Fruit fly (Drosophila melanogaster) whole organism, embryonic: ENCODE measurements around the gene tws.

Source experiments
- Abd-B ChIP-seq: fragments of 200-800 bp; sonication (Bioruptor generic); optimal IDR thresholded peaks from 2 replicates; lab custom pipeline; 2018; ENCODE audit warnings: missing biosample characterization, mild to moderate bottlenecking, missing genetic modification characterization, moderate library complexity
- Awh ChIP-seq: fragments of 200-800 bp; sonication (Bioruptor generic); IDR thresholded peaks from 2 replicates; pipeline ENCODE4, ENCODE4 v1.3.6; 2022; ENCODE audit warnings: missing biosample characterization, missing genetic modification characterization
- Bdp1 ChIP-seq: fragments of 200-800 bp; sonication (Bioruptor generic); optimal IDR thresholded peaks from 3 replicates; lab custom pipeline; 2016; ENCODE audit warnings: missing biosample characterization, missing genetic modification characterization
- CG10959 ChIP-seq: fragments of 200-800 bp; sonication (Bioruptor generic); IDR thresholded peaks from 2 replicates; pipeline ENCODE4 v1.3.6; 2022; ENCODE audit warnings: missing biosample characterization, missing genetic modification characterization
- CG11398 ChIP-seq: fragments of 200-800 bp; sonication (Bioruptor generic); optimal IDR thresholded peaks from 2 replicates; lab custom pipeline; 2016; ENCODE audit warnings: missing biosample characterization, missing genetic modification characterization
- CG12236 ChIP-seq: fragments of 200-800 bp; sonication (Bioruptor generic); optimal IDR thresholded peaks from 2 replicates; lab custom pipeline; 2016; ENCODE audit warnings: missing biosample characterization, missing genetic modification characterization
- CG12744 ChIP-seq: fragments of 200-800 bp; sonication (Bioruptor generic); optimal IDR thresholded peaks from 2 replicates; lab custom pipeline; 2016; ENCODE audit warnings: missing biosample characterization, missing genetic modification characterization
- CG14014 ChIP-seq: fragments of 200-800 bp; sonication (Bioruptor generic); IDR thresholded peaks from 2 replicates; pipeline ENCODE4 v1.3.6; 2022; ENCODE audit warnings: missing biosample characterization, missing genetic modification characterization
- CG14710 ChIP-seq: fragments of 200-800 bp; sonication (Bioruptor generic); optimal IDR thresholded peaks from 3 replicates; lab custom pipeline; 2019; ENCODE audit warnings: missing biosample characterization, mild to moderate bottlenecking, missing genetic modification characterization, moderate library complexity
- CG2199 ChIP-seq: fragments of 200-800 bp; sonication (Bioruptor generic); IDR thresholded peaks from 3 replicates; pipeline ENCODE4 v1.3.6; 2022; ENCODE audit warnings: missing biosample characterization, missing genetic modification characterization
- CG4617 ChIP-seq: fragments of 200-800 bp; sonication (Bioruptor generic); optimal IDR thresholded peaks from 3 replicates; lab custom pipeline; 2016; ENCODE audit warnings: missing biosample characterization, missing genetic modification characterization, borderline replicate concordance
- CG4820 ChIP-seq: fragments of 200-800 bp; sonication (Bioruptor generic); optimal IDR thresholded peaks from 3 replicates; lab custom pipeline; 2016; ENCODE audit warnings: missing biosample characterization, missing genetic modification characterization
- CG5180 ChIP-seq: fragments of 200-800 bp; sonication (Bioruptor generic); optimal IDR thresholded peaks from 3 replicates; lab custom pipeline; 2017; ENCODE audit warnings: missing biosample characterization, missing genetic modification characterization, mild to moderate bottlenecking, moderate library complexity, missing genetic modification reagents
- CG6765 ChIP-seq: fragments of 200-800 bp; sonication (Bioruptor generic); optimal IDR thresholded peaks from 3 replicates; lab custom pipeline; 2017; ENCODE audit warnings: missing biosample characterization, mild to moderate bottlenecking, missing genetic modification characterization
- CG8290 ChIP-seq, 3 experiments: fragments of 200-800 bp; sonication (Bioruptor generic); optimal IDR thresholded peaks; 2 replicates each; lab custom pipeline; 2016 to 2019; ENCODE audit warnings: missing biosample characterization in 3 of 3, missing genetic modification characterization in 3 of 3, mild to moderate bottlenecking in 2 of 3, moderate library complexity in 1 of 3
- CG8359 ChIP-seq: fragments of 200-800 bp; sonication (Bioruptor generic); optimal IDR thresholded peaks from 2 replicates; lab custom pipeline; 2017; ENCODE audit warnings: missing biosample characterization, mild to moderate bottlenecking, missing genetic modification characterization, borderline replicate concordance
- CG9727 ChIP-seq: fragments of 200-800 bp; sonication (Bioruptor generic); optimal IDR thresholded peaks from 3 replicates; lab custom pipeline; 2017; ENCODE audit warnings: missing biosample characterization, mild to moderate bottlenecking, missing genetic modification characterization
- CkIIα-i1 ChIP-seq: fragments of 200-800 bp; sonication (Bioruptor generic); IDR thresholded peaks from 2 replicates; pipeline ENCODE4 v1.3.6; 2022; ENCODE audit warnings: missing biosample characterization, missing genetic modification characterization
- D ChIP-seq, 2 experiments: fragments of 200-800 bp in 1 of 2; fragments of >200 bp in 1 of 2; sonication (Bioruptor generic) in 1 of 2; optimal IDR thresholded peaks; 2 replicates in 1 of 2; 3 replicates in 1 of 2; lab custom pipeline; 2017; ENCODE audit warnings: mild to moderate bottlenecking in 1 of 2, missing biosample characterization in 1 of 2, missing genetic modification characterization in 1 of 2, missing genetic modification reagents in 1 of 2
- Dbx ChIP-seq: fragments of 200-800 bp; sonication (Bioruptor generic); IDR thresholded peaks from 3 replicates; pipeline ENCODE4 v1.3.6; 2022; ENCODE audit warnings: missing biosample characterization, missing genetic modification characterization
- Doc2 ChIP-seq: fragments of 200-800 bp; sonication (Bioruptor generic); IDR thresholded peaks from 2 replicates; pipeline ENCODE4 v1.3.6; 2022; ENCODE audit warnings: missing biosample characterization, missing genetic modification characterization
- Dref ChIP-seq: fragments of 200-800 bp; sonication (Bioruptor generic); IDR thresholded peaks from 2 replicates; pipeline ENCODE4 v1.3.6; 2022; ENCODE audit warnings: missing biosample characterization, missing genetic modification characterization
- Fer2 ChIP-seq: fragments of 200-800 bp; sonication (Bioruptor generic); optimal IDR thresholded peaks from 2 replicates; lab custom pipeline; 2018; ENCODE audit warnings: missing biosample characterization, mild to moderate bottlenecking, missing genetic modification characterization, moderate library complexity
- Hr39 ChIP-seq: fragments of >200 bp; optimal IDR thresholded peaks from 2 replicates; lab custom pipeline; 2017
- Lhr ChIP-seq: fragments of 200-800 bp; sonication (Bioruptor generic); optimal IDR thresholded peaks from 3 replicates; lab custom pipeline; 2017; ENCODE audit warnings: mild to moderate bottlenecking, missing biosample characterization, missing genetic modification reagents, missing genetic modification characterization
- Lim3 ChIP-seq: fragments of 200-800 bp; sonication (Bioruptor generic); IDR thresholded peaks from 2 replicates; pipeline ENCODE4 v1.3.6; 2022; ENCODE audit warnings: missing biosample characterization, missing genetic modification characterization
- MTF-1 ChIP-seq: fragments of 200-800 bp; sonication (Bioruptor generic); optimal IDR thresholded peaks from 2 replicates; lab custom pipeline; 2018; ENCODE audit warnings: missing biosample characterization, mild to moderate bottlenecking, missing genetic modification characterization, borderline replicate concordance
- Med ChIP-seq: fragments of 200-800 bp; sonication (Bioruptor generic); peaks from one replicate; lab custom pipeline; 2016; ENCODE audit warnings: missing biosample characterization, missing genetic modification characterization, mild to moderate bottlenecking, inconsistent platforms, moderate library complexity
- Pdp1 ChIP-seq, 2 experiments: fragments of 200-800 bp; sonication (Bioruptor generic); optimal IDR thresholded peaks; 3 replicates each; lab custom pipeline; 2016; ENCODE audit warnings: missing biosample characterization in 2 of 2, missing genetic modification characterization in 2 of 2, mild to moderate bottlenecking in 1 of 2, moderate library complexity in 1 of 2
- Stat92E ChIP-seq, 3 experiments: fragments of >200 bp in 2 of 3; fragments of 200-800 bp in 1 of 3; sonication (Bioruptor generic) in 1 of 3; optimal IDR thresholded peaks; 2 replicates each; lab custom pipeline; 2017 to 2019; ENCODE audit warnings: missing biosample characterization in 3 of 3, missing genetic modification characterization in 3 of 3, mild to moderate bottlenecking in 1 of 3, moderate library complexity in 1 of 3
- ash1 ChIP-seq: fragments of 200-800 bp; sonication (Bioruptor generic); optimal IDR thresholded peaks from 2 replicates; lab custom pipeline; 2018; ENCODE audit warnings: missing biosample characterization, mild to moderate bottlenecking, missing genetic modification characterization
- az2 ChIP-seq: fragments of 200-800 bp; sonication (Bioruptor generic); optimal IDR thresholded peaks from 3 replicates; lab custom pipeline; 2016; ENCODE audit warnings: missing biosample characterization, missing genetic modification characterization
- bigmax ChIP-seq: fragments of 200-800 bp; sonication (Bioruptor generic); optimal IDR thresholded peaks from 2 replicates; lab custom pipeline; 2018; ENCODE audit warnings: missing biosample characterization, mild to moderate bottlenecking, missing genetic modification characterization
- emc ChIP-seq: fragments of 200-800 bp; sonication (Bioruptor generic); optimal IDR thresholded peaks from 2 replicates; lab custom pipeline; 2016; ENCODE audit warnings: missing biosample characterization, missing genetic modification characterization
- esg ChIP-seq: fragments of 200-800 bp; sonication (Bioruptor generic); conservative IDR thresholded peaks from 2 replicates; pipeline ENCODE4 v1.3.6; 2022; ENCODE audit warnings: missing biosample characterization, missing genetic modification characterization
- fd102C ChIP-seq: fragments of 200-800 bp; sonication (Bioruptor generic); optimal IDR thresholded peaks from 2 replicates; lab custom pipeline; 2018; ENCODE audit warnings: missing biosample characterization, mild to moderate bottlenecking, missing genetic modification characterization, moderate library complexity
- ftz-f1 ChIP-seq: fragments of 200-800 bp; sonication (Bioruptor generic); optimal IDR thresholded peaks from 2 replicates; lab custom pipeline; 2016; ENCODE audit warnings: missing biosample characterization, missing genetic modification characterization
- gfzf ChIP-seq: fragments of 200-800 bp; sonication (Bioruptor generic); optimal IDR thresholded peaks from 2 replicates; lab custom pipeline; 2016; ENCODE audit warnings: missing biosample characterization, mild to moderate bottlenecking, missing genetic modification characterization, moderate library complexity
- grau ChIP-seq: fragments of 200-800 bp; optimal IDR thresholded peaks from 3 replicates; lab custom pipeline; 2019; ENCODE audit warnings: missing biosample characterization, mild to moderate bottlenecking, missing genetic modification characterization, moderate library complexity
- kay ChIP-seq: fragments of 200-800 bp; sonication (Bioruptor generic); optimal IDR thresholded peaks from 2 replicates; lab custom pipeline; 2016; ENCODE audit warnings: missing biosample characterization, missing genetic modification characterization
- mam ChIP-seq: fragments of 200-800 bp; sonication (Bioruptor generic); optimal IDR thresholded peaks from 3 replicates; lab custom pipeline; 2016; ENCODE audit warnings: missing biosample characterization, missing genetic modification characterization
- nau ChIP-seq: fragments of 200-800 bp; sonication (Bioruptor generic); optimal IDR thresholded peaks from 3 replicates; lab custom pipeline; 2017; ENCODE audit warnings: missing biosample characterization, mild to moderate bottlenecking, missing genetic modification characterization, missing genetic modification reagents
- run ChIP-seq: fragments of 200-800 bp; sonication (Bioruptor generic); optimal IDR thresholded peaks from 3 replicates; lab custom pipeline; 2018; ENCODE audit warnings: missing biosample characterization, mild to moderate bottlenecking, missing genetic modification characterization
- slp2 ChIP-seq: fragments of 200-800 bp; sonication (Bioruptor generic); optimal IDR thresholded peaks from 2 replicates; lab custom pipeline; 2016; ENCODE audit warnings: missing biosample characterization, missing genetic modification characterization
- so ChIP-seq: fragments of 200-800 bp; sonication (Bioruptor generic); IDR thresholded peaks from 3 replicates; pipeline ENCODE4 v1.3.6; 2022; ENCODE audit warnings: missing biosample characterization, missing genetic modification characterization
- trh ChIP-seq: fragments of 200-800 bp; sonication (Bioruptor generic); optimal IDR thresholded peaks from 2 replicates; lab custom pipeline; 2016; ENCODE audit warnings: missing biosample characterization, missing genetic modification characterization
- tup ChIP-seq: fragments of 200-800 bp; sonication (Bioruptor generic); optimal IDR thresholded peaks from 2 replicates; lab custom pipeline; 2016; ENCODE audit warnings: missing biosample characterization, mild to moderate bottlenecking, missing genetic modification characterization, moderate library complexity
- unc-4 ChIP-seq: fragments of 200-800 bp; sonication (Bioruptor generic); IDR thresholded peaks from 2 replicates; pipeline ENCODE4 v1.3.6; 2022; ENCODE audit warnings: missing biosample characterization, missing genetic modification characterization; ENCODE audit not compliant: partially characterized antibody

The tws gene

dm6 chr3R:10170356-10170876 lies 30.8 kb upstream of the tws start, which contains the start of gene Best1 (continued):
- TF ChIP-seq so (GFP tag; lab: Robert Waterston, UW): peak; percentile 90
- peak; percentile 87 for TF ChIP-seq Awh
- TF ChIP-seq slp2: peak; percentile 42
- TF ChIP-seq CG5180 (GFP tag; lab: Kevin White, UChicago): peak; percentile 65
- TF ChIP-seq MTF-1: peak; percentile 86
- TF ChIP-seq CG2199 (GFP tag; lab: Robert Waterston, UW): peak; percentile 92; the same call in 2 of the 3 replicates
- TF ChIP-seq kay (GFP tag; lab: Kevin White, UChicago): peak; percentile 61
- peak; percentile 83 for TF ChIP-seq CG6765 (GFP tag; lab: Kevin White, UChicago)
- TF ChIP-seq mam (GFP tag; lab: Kevin White, UChicago): peak; percentile 61
- peak; percentile 67 for TF ChIP-seq Lhr (GFP tag; lab: Kevin White, UChicago)
- TF ChIP-seq Fer2 (tag; lab: Kevin White, UChicago): peak; percentile 87
- no peak for TF ChIP-seq D (optimal IDR thresholded peaks at IDR 0.05; lab: Kevin White, UChicago)
- TF ChIP-seq D (GFP tag; optimal IDR thresholded peaks at IDR 0.05; lab: Kevin White, UChicago): peak; percentile 83
- peak; percentile 65 for TF ChIP-seq Doc2 (GFP tag; lab: Robert Waterston, UW)
- TF ChIP-seq Lim3 (GFP tag; lab: Robert Waterston, UW): peak; percentile 61
- peak; percentile 71 for TF ChIP-seq CG8359
- TF ChIP-seq Med (GFP tag; lab: Kevin White, UChicago): peak; percentile 90
- peak in 1 of 3 experiments; percentile 85 for TF ChIP-seq Stat92E (GFP tag; optimal IDR thresholded peaks at IDR 0.05; lab: Kevin White, UChicago)
- TF ChIP-seq run (tag; lab: Kevin White, UChicago): peak; percentile 81
- peak; percentile 37 for TF ChIP-seq CG4617
- peak; percentile 27 for TF ChIP-seq bigmax (GFP tag; lab: Kevin White, UChicago)
- peak; percentile 89 for TF ChIP-seq az2 (GFP tag; lab: Kevin White, UChicago)
- TF ChIP-seq CG14710 (tag; lab: Kevin White, UChicago): peak; percentile 85
- peak; percentile 89 for TF ChIP-seq CG9727 (GFP tag; lab: Kevin White, UChicago)
- TF ChIP-seq gfzf (GFP tag; lab: Kevin White, UChicago): no peak
- TF ChIP-seq CG10959 (GFP tag; lab: Robert Waterston, UW): peak; percentile 92
- peak; percentile 72 for TF ChIP-seq nau (GFP tag; lab: Kevin White, UChicago)
- TF ChIP-seq CG11398: peak; percentile 38
- TF ChIP-seq Hr39: no peak
- TF ChIP-seq emc (GFP tag; lab: Kevin White, UChicago): peak; percentile 62
- no peak for TF ChIP-seq Dref (GFP tag; lab: Robert Waterston, UW)
- peak; percentile 0 for TF ChIP-seq ash1
- TF ChIP-seq unc-4 (GFP tag; lab: Robert Waterston, UW): peak; percentile 47; the same call in 1 of the 2 replicates
- peak; percentile 69 for TF ChIP-seq trh
- peak; percentile 91 for TF ChIP-seq CG14014 (GFP tag; lab: Robert Waterston, UW)
- TF ChIP-seq CG8290 (GFP tag; optimal IDR thresholded peaks at IDR 0.05; lab: Kevin White, UChicago): peak; percentile 18
- TF ChIP-seq CG8290 (tag; optimal IDR thresholded peaks at IDR 0.05; lab: Kevin White, UChicago): peak; percentile 30 to 87
- peak; percentile 89 for TF ChIP-seq esg (GFP tag; lab: Robert Waterston, UW)
- peak; percentile 22 for TF ChIP-seq CG12236 (GFP tag; lab: Kevin White, UChicago)
- TF ChIP-seq fd102C (GFP tag; lab: Kevin White, UChicago): peak; percentile 58
- TF ChIP-seq Abd-B (GFP tag; lab: Kevin White, UChicago): peak; percentile 87
- TF ChIP-seq Bdp1 (GFP tag; lab: Kevin White, UChicago): no peak
- TF ChIP-seq tup (GFP tag; lab: Kevin White, UChicago): peak; percentile 71
- TF ChIP-seq CG4820 (GFP tag; lab: Kevin White, UChicago): peak; percentile 79
- TF ChIP-seq CG12744 (GFP tag; lab: Kevin White, UChicago): peak; percentile 65
- TF ChIP-seq ftz-f1 (GFP tag; lab: Kevin White, UChicago): peak; percentile 57
- peak; percentile 76 to 83 for TF ChIP-seq Pdp1 (GFP tag; optimal IDR thresholded peaks at IDR 0.05; lab: Kevin White, UChicago)
- TF ChIP-seq CkIIα-i1 (GFP tag; lab: Robert Waterston, UW): peak; percentile 55; the same call in 1 of the 2 replicates
- TF ChIP-seq Dbx (GFP tag; lab: Robert Waterston, UW): peak; percentile 97
- TF ChIP-seq grau (tag; lab: Kevin White, UChicago): peak; percentile 93
